ENCODE assay signal across 1 fruit fly cellular context in the genomic region with DNA sequence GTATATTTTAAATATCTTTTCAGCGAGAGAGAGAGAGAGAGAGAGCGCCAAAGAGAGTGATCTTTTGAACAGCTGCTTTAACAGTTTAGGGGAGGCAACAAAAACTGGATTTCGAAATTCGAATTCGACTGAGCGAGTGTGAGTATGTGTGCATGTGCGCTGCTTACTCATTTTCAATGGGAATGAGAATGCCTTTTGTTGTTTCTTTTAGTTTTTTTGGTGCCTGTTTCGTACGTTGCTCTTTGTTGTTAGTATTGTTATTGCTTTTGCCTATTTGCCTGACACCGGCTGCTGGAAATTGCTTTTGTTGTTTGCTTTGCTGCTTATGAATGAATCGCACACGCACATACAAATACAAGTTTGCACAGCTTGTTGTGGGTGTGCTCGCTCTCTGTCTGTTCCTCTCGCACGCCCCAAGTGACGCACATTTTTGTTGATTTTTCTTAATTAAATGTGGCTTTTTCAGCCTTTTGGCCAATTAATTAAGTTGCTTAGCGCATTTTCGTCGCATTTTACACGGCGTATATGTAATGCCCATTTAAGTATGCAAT.
TF ChIP-seq lines count a peak whose summit lies in the region.

No protein-coding gene starts in this region.

TF ChIP-seq in whole organism, embryonic, 481 proteins besides CTCF, POLR2A, EP300 and RAD21 (continued from another document):
- no peak for TF ChIP-seq CG43689 (GFP tag; IDR thresholded peaks at IDR 0.05; lab: Robert Waterston, UW)
- peak; percentile 45; the same call in 1 of the 2 replicates for TF ChIP-seq Xrp1 (GFP tag; IDR thresholded peaks at IDR 0.05; lab: Robert Waterston, UW)
- peak; percentile 81 for TF ChIP-seq mirr (GFP tag; optimal IDR thresholded peaks at IDR 0.05; lab: Kevin White, UChicago)
- no peak for TF ChIP-seq Sry-β (GFP tag; optimal IDR thresholded peaks at IDR 0.05; lab: Kevin White, UChicago)
- no peak for TF ChIP-seq mld (GFP tag; IDR thresholded peaks at IDR 0.05; lab: Robert Waterston, UW; ENCODE audit: partially characterized antibody)
- TF ChIP-seq her (GFP tag; optimal IDR thresholded peaks at IDR 0.05; lab: Kevin White, UChicago), result peak; percentile 35
- TF ChIP-seq CG2875 (GFP tag; optimal IDR thresholded peaks at IDR 0.05; lab: Kevin White, UChicago), result peak; percentile 21
- TF ChIP-seq CG13424 (tag; optimal IDR thresholded peaks at IDR 0.05; lab: Kevin White, UChicago), result peak; percentile 37
- TF ChIP-seq CG12659 (GFP tag; optimal IDR thresholded peaks at IDR 0.05; lab: Kevin White, UChicago), result peak; percentile 27
- TF ChIP-seq Pdp1 (GFP tag; optimal IDR thresholded peaks at IDR 0.05; lab: Kevin White, UChicago), result peak; percentile 0 to 65
- TF ChIP-seq unc-4 (GFP tag; IDR thresholded peaks at IDR 0.05; lab: Robert Waterston, UW; ENCODE audit: partially characterized antibody), result no peak
- peak; percentile 82 for TF ChIP-seq Atf6 (GFP tag; IDR thresholded peaks at IDR 0.05; lab: Robert Waterston, UW)
- TF ChIP-seq Bgb (GFP tag; IDR thresholded peaks at IDR 0.05; lab: Robert Waterston, UW; ENCODE audit: partially characterized antibody), result peak; percentile 17; the same call in 1 of the 2 replicates
- no peak for TF ChIP-seq CG13123 (GFP tag; optimal IDR thresholded peaks at IDR 0.05; lab: Kevin White, UChicago)
- TF ChIP-seq CG4328 (GFP tag; optimal IDR thresholded peaks at IDR 0.05; lab: Kevin White, UChicago), result peak; percentile 40
- peak; percentile 56 for TF ChIP-seq CG12744 (GFP tag; optimal IDR thresholded peaks at IDR 0.05; lab: Kevin White, UChicago)
- peak; percentile 1 for TF ChIP-seq CG4424 (GFP tag; optimal IDR thresholded peaks at IDR 0.05; lab: Kevin White, UChicago)
- peak; percentile 38 for TF ChIP-seq exex (tag; optimal IDR thresholded peaks at IDR 0.05; lab: Kevin White, UChicago)
- peak; percentile 59 for TF ChIP-seq CG6683 (GFP tag; optimal IDR thresholded peaks at IDR 0.05; lab: Kevin White, UChicago)
- no peak for TF ChIP-seq ssp (GFP tag; IDR thresholded peaks at IDR 0.05; lab: Robert Waterston, UW)
- TF ChIP-seq sd (tag; optimal IDR thresholded peaks at IDR 0.05; lab: Kevin White, UChicago), result peak; percentile 75
- TF ChIP-seq luna (GFP tag; optimal IDR thresholded peaks at IDR 0.05; lab: Kevin White, UChicago), result peak; percentile 26
- TF ChIP-seq B-H2 (GFP tag; optimal IDR thresholded peaks at IDR 0.05; lab: Kevin White, UChicago), result peak; percentile 46
- TF ChIP-seq schlank (tag; optimal IDR thresholded peaks at IDR 0.05; lab: Kevin White, UChicago), result peak; percentile 63
- TF ChIP-seq CG9817 (tag; optimal IDR thresholded peaks at IDR 0.05; lab: Kevin White, UChicago), result peak; percentile 12
- TF ChIP-seq fd3F (GFP tag; optimal IDR thresholded peaks at IDR 0.05; lab: Kevin White, UChicago), result peak; percentile 25
- TF ChIP-seq CG15514 (GFP tag; optimal IDR thresholded peaks at IDR 0.05; lab: Kevin White, UChicago), result peak; percentile 60
- peak; percentile 11 for TF ChIP-seq CG2116 (GFP tag; optimal IDR thresholded peaks at IDR 0.05; lab: Kevin White, UChicago)
- peak; percentile 39 for TF ChIP-seq CoRest (tag; optimal IDR thresholded peaks at IDR 0.05; lab: Kevin White, UChicago)
- TF ChIP-seq CG18262 (tag; optimal IDR thresholded peaks at IDR 0.05; lab: Kevin White, UChicago), result peak; percentile 16
- TF ChIP-seq Meics (GFP tag; optimal IDR thresholded peaks at IDR 0.05; lab: Kevin White, UChicago), result peak; percentile 73
- 0 out of 2 replicates have a peak, but pooled peaks have one; percentile 18 for TF ChIP-seq onecut (GFP tag; IDR thresholded peaks at IDR 0.05; lab: Robert Waterston, UW)
- peak; percentile 59 for TF ChIP-seq Side (GFP tag; optimal IDR thresholded peaks at IDR 0.05; lab: Kevin White, UChicago)
- TF ChIP-seq CG7357 (GFP tag; IDR thresholded peaks at IDR 0.05; lab: Robert Waterston, UW), result no peak
- peak; percentile 69; the same call in 1 of the 2 replicates for TF ChIP-seq seq (GFP tag; IDR thresholded peaks at IDR 0.05; lab: Robert Waterston, UW)
- TF ChIP-seq CG5245 (GFP tag; optimal IDR thresholded peaks at IDR 0.05; lab: Kevin White, UChicago), result no peak
- 0 out of 4 replicates have a peak, but pooled peaks have one; percentile 16 for TF ChIP-seq Dll (GFP tag; IDR thresholded peaks at IDR 0.05; lab: Robert Waterston, UW; ENCODE audit: partially characterized antibody)
- peak; percentile 61 for TF ChIP-seq CG11398 (GFP tag; optimal IDR thresholded peaks at IDR 0.05; lab: Kevin White, UChicago)
- TF ChIP-seq vvl (GFP tag; IDR thresholded peaks at IDR 0.05; lab: Robert Waterston, UW), result peak; percentile 43; the same call in 1 of the 2 replicates
- TF ChIP-seq CG7556 (GFP tag; optimal IDR thresholded peaks at IDR 0.05; lab: Kevin White, UChicago), result peak; percentile 24
- TF ChIP-seq bowl (GFP tag; IDR thresholded peaks at IDR 0.05; lab: Robert Waterston, UW), result peak; percentile 60; the same call in 1 of the 2 replicates
- peak; percentile 73 for TF ChIP-seq abd-A (tag; optimal IDR thresholded peaks at IDR 0.05; lab: Kevin White, UChicago)
- peak; percentile 61 for TF ChIP-seq CG8924 (tag; optimal IDR thresholded peaks at IDR 0.05; lab: Kevin White, UChicago)
- TF ChIP-seq kah (GFP tag; optimal IDR thresholded peaks at IDR 0.05; lab: Kevin White, UChicago), result peak; percentile 83
- TF ChIP-seq sr (GFP tag; IDR thresholded peaks at IDR 0.05; lab: Robert Waterston, UW), result peak; percentile 50; the same call in 2 of the 3 replicates
- peak; percentile 50 for TF ChIP-seq CG4707 (GFP tag; optimal IDR thresholded peaks at IDR 0.05; lab: Kevin White, UChicago)
- TF ChIP-seq H15 (GFP tag; IDR thresholded peaks at IDR 0.05; lab: Robert Waterston, UW), result no peak
- TF ChIP-seq CG4854 (GFP tag; optimal IDR thresholded peaks at IDR 0.05; lab: Kevin White, UChicago), result peak; percentile 30
- peak; percentile 78; the same call in 1 of the 2 replicates for TF ChIP-seq CG4360 (GFP tag; IDR thresholded peaks at IDR 0.05; lab: Robert Waterston, UW)
- peak; percentile 33 for TF ChIP-seq CG12219 (GFP tag; optimal IDR thresholded peaks at IDR 0.05; lab: Kevin White, UChicago)
- TF ChIP-seq CG13296 (GFP tag; optimal IDR thresholded peaks at IDR 0.05; lab: Kevin White, UChicago), result peak; percentile 67
- no peak for TF ChIP-seq nerfin-2 (GFP tag; IDR thresholded peaks at IDR 0.05; lab: Robert Waterston, UW; ENCODE audit: partially characterized antibody)
- peak; percentile 51; the same call in 1 of the 3 replicates for TF ChIP-seq so (GFP tag; IDR thresholded peaks at IDR 0.05; lab: Robert Waterston, UW)
- peak; percentile 14 for TF ChIP-seq CG14710 (tag; optimal IDR thresholded peaks at IDR 0.05; lab: Kevin White, UChicago)
